Worm (Caenorhabditis elegans) whole organism, young adult: ENCODE measurements around the gene col-126.

Experiments used
- B0035.1 ChIP-seq: sonication (generic microtip); optimal IDR thresholded peaks from 2 replicates; lab custom pipeline; 2016; ENCODE audit warnings: missing genetic modification characterization, mild to moderate bottlenecking, missing compliant biosample characterization, missing genotype, missing genetic modification reagents
- B0261.1 ChIP-seq: sonication (generic microtip); optimal IDR thresholded peaks from 2 replicates; lab custom pipeline; 2016; ENCODE audit warnings: mild to moderate bottlenecking, missing genetic modification characterization, moderate library complexity, missing compliant biosample characterization
- D2030.7 ChIP-seq: fragments of 200-800 bp; sonication (Bioruptor generic); IDR thresholded peaks from 2 replicates; pipeline ENCODE4 v1.3.6; 2022; ENCODE audit warnings: missing genetic modification reagents, missing genetic modification characterization, missing compliant biosample characterization
- F23B12.7 ChIP-seq: sonication (generic microtip); optimal IDR thresholded peaks from 2 replicates; lab custom pipeline; 2017; ENCODE audit warnings: missing genetic modification characterization, mild to moderate bottlenecking, missing compliant biosample characterization, antibody characterized with exemption, moderate library complexity; ENCODE audit not compliant: insufficient read depth
- F33H1.4 ChIP-seq: fragments of 200-800 bp; sonication (Bioruptor generic); IDR thresholded peaks from 2 replicates; pipeline ENCODE4 v1.3.6; 2022; ENCODE audit warnings: missing genetic modification reagents, missing genetic modification characterization, missing compliant biosample characterization
- F37B4.10 ChIP-seq: fragments of 200-800 bp; sonication (Bioruptor generic); IDR thresholded peaks from 2 replicates; pipeline ENCODE4 v1.3.6; 2022; ENCODE audit warnings: missing genetic modification characterization, missing compliant biosample characterization
- K12H6.12 ChIP-seq: fragments of 200-800 bp; sonication (Bioruptor generic); optimal IDR thresholded peaks from 2 replicates; lab custom pipeline; 2018; ENCODE audit warnings: mild to moderate bottlenecking, missing genetic modification characterization, missing compliant biosample characterization
- Y53F4B.3 ChIP-seq: fragments of 200-800 bp; sonication (Bioruptor generic); IDR thresholded peaks from 2 replicates; pipeline ENCODE4 v1.3.6; 2022; ENCODE audit warnings: missing genetic modification reagents, missing genetic modification characterization, missing compliant biosample characterization
- Y56A3A.18 ChIP-seq: fragments of 200-800 bp; sonication (Bioruptor generic); IDR thresholded peaks from 2 replicates; pipeline ENCODE4 v1.3.6; 2022; ENCODE audit warnings: missing genetic modification reagents, missing genetic modification characterization, missing compliant biosample characterization
- akir-1 ChIP-seq: fragments of 200-800 bp; sonication (Bioruptor generic); optimal IDR thresholded peaks from 2 replicates; lab custom pipeline; 2018; ENCODE audit warnings: mild to moderate bottlenecking, missing genetic modification characterization, moderate library complexity, missing compliant biosample characterization
- ama-1 ChIP-seq, 3 experiments: fragments of 150-350 bp in 1 of 3; sonication (generic microtip) in 2 of 3; optimal IDR thresholded peaks; 2 replicates each; lab custom pipeline; 2014 to 2018; ENCODE audit warnings: missing biosample characterization in 2 of 3, missing genetic modification characterization in 2 of 3, missing genetic modification reagents in 2 of 3
- atf-7 ChIP-seq: sonication (generic microtip); optimal IDR thresholded peaks from 2 replicates; lab custom pipeline; 2017; ENCODE audit warnings: mild to moderate bottlenecking, missing genetic modification characterization, missing compliant biosample characterization
- athp-1 ChIP-seq: sonication (generic microtip); optimal IDR thresholded peaks from 2 replicates; lab custom pipeline; 2017; ENCODE audit warnings: mild to moderate bottlenecking, missing genetic modification characterization, missing compliant biosample characterization
- bed-1 ChIP-seq: fragments of 200-800 bp; sonication (Bioruptor generic); IDR thresholded peaks from 2 replicates; pipeline ENCODE4 v1.3.6; 2022; ENCODE audit warnings: missing genetic modification reagents, missing genetic modification characterization, missing compliant biosample characterization
- bed-2 ChIP-seq: fragments of 200-800 bp; sonication (Bioruptor generic); IDR thresholded peaks from 2 replicates; pipeline ENCODE4 v1.3.6; 2022; ENCODE audit warnings: missing genetic modification reagents, missing genetic modification characterization, missing compliant biosample characterization
- ceh-100 ChIP-seq: fragments of 200-800 bp; sonication (Bioruptor generic); IDR thresholded peaks from 2 replicates; pipeline ENCODE4 v1.3.6; 2022; ENCODE audit warnings: missing genetic modification reagents, missing genetic modification characterization, missing compliant biosample characterization
- ceh-40 ChIP-seq: fragments of 200-800 bp; sonication (Bioruptor generic); IDR thresholded peaks from 2 replicates; pipeline ENCODE4 v1.3.6; 2022; ENCODE audit warnings: missing genetic modification characterization, missing compliant biosample characterization
- dpff-1 ChIP-seq: sonication (generic microtip); optimal IDR thresholded peaks from 2 replicates; lab custom pipeline; 2017; ENCODE audit warnings: mild to moderate bottlenecking, missing genetic modification characterization, missing compliant biosample characterization
- dpl-1 ChIP-seq: fragments of 150-350 bp; optimal IDR thresholded peaks from 2 replicates; lab custom pipeline; 2014; ENCODE audit warnings: missing biosample characterization, missing genetic modification reagents, missing genetic modification characterization
- efl-1 ChIP-seq: fragments of 150-350 bp; optimal IDR thresholded peaks from 2 replicates; lab custom pipeline; 2014; ENCODE audit warnings: missing biosample characterization, missing genetic modification reagents, missing genetic modification characterization
- ets-4 ChIP-seq: fragments of 200-800 bp; sonication (Bioruptor generic); optimal IDR thresholded peaks from 2 replicates; lab custom pipeline; 2018; ENCODE audit warnings: mild to moderate bottlenecking, missing genetic modification characterization, missing compliant biosample characterization
- gei-17 ChIP-seq: fragments of 200-800 bp; sonication (Bioruptor generic); optimal IDR thresholded peaks from 2 replicates; lab custom pipeline; 2018; ENCODE audit warnings: mild to moderate bottlenecking, missing genetic modification characterization, missing compliant biosample characterization
- hmg-20 ChIP-seq: fragments of 200-800 bp; sonication (Bioruptor generic); IDR thresholded peaks from 2 replicates; pipeline ENCODE4 v1.3.6; 2022; ENCODE audit warnings: missing genetic modification reagents, missing genetic modification characterization, missing compliant biosample characterization
- lin-40 ChIP-seq: sonication (generic microtip); optimal IDR thresholded peaks from 2 replicates; lab custom pipeline; 2016; ENCODE audit warnings: missing genetic modification characterization, mild to moderate bottlenecking, missing compliant biosample characterization, missing genotype, missing genetic modification reagents
- lsl-1 ChIP-seq: fragments of 200-800 bp; sonication (Bioruptor generic); optimal IDR thresholded peaks from 2 replicates; lab custom pipeline; 2018; ENCODE audit warnings: mild to moderate bottlenecking, missing genetic modification characterization, moderate library complexity, missing compliant biosample characterization
- lsy-27 ChIP-seq: sonication (generic microtip); optimal IDR thresholded peaks from 2 replicates; lab custom pipeline; 2017; ENCODE audit warnings: missing genetic modification characterization, mild to moderate bottlenecking, missing compliant biosample characterization, antibody characterized with exemption, missing genotype, borderline replicate concordance; ENCODE audit not compliant: insufficient read depth
- madf-3 ChIP-seq: fragments of 200-800 bp; sonication (Bioruptor generic); IDR thresholded peaks from 2 replicates; pipeline ENCODE4 v1.3.6; 2022; ENCODE audit warnings: missing genetic modification reagents, missing genetic modification characterization, missing compliant biosample characterization
- mcd-1 ChIP-seq: fragments of 200-800 bp; sonication (Bioruptor generic); IDR thresholded peaks from 2 replicates; pipeline ENCODE4 v1.3.6; 2022; ENCODE audit warnings: missing genetic modification reagents, missing genetic modification characterization, missing compliant biosample characterization
- nfyb-1 ChIP-seq: fragments of 200-800 bp; sonication (Bioruptor generic); IDR thresholded peaks from 2 replicates; pipeline ENCODE4 v1.3.6; 2022; ENCODE audit warnings: missing genetic modification reagents, missing genetic modification characterization, missing compliant biosample characterization
- nhr-80 ChIP-seq: sonication (generic microtip); optimal IDR thresholded peaks from 2 replicates; lab custom pipeline; 2016; ENCODE audit warnings: missing genetic modification characterization, missing compliant biosample characterization
- rpc-1 ChIP-seq, 2 experiments: fragments of 150-350 bp in 1 of 2; sonication (generic microtip) in 1 of 2; optimal IDR thresholded peaks; 2 replicates each; lab custom pipeline; 2014 to 2018; ENCODE audit warnings: missing biosample characterization in 1 of 2, missing genetic modification characterization in 1 of 2, missing genetic modification reagents in 1 of 2, missing genotype in 1 of 2
- snpc-3.4 ChIP-seq: sonication (generic microtip); optimal IDR thresholded peaks from 2 replicates; lab custom pipeline; 2017; ENCODE audit warnings: missing genetic modification characterization, mild to moderate bottlenecking, missing compliant biosample characterization, antibody characterized with exemption, moderate library complexity, missing genotype, missing genetic modification reagents
- tbp1 ChIP-seq: fragments of 200-800 bp; sonication (Bioruptor generic); optimal IDR thresholded peaks from 2 replicates; lab custom pipeline; 2018; ENCODE audit warnings: mild to moderate bottlenecking, missing genetic modification characterization, missing compliant biosample characterization
- tlf-1 ChIP-seq: fragments of 200-800 bp; sonication (Bioruptor generic); optimal IDR thresholded peaks from 2 replicates; lab custom pipeline; 2018; ENCODE audit warnings: mild to moderate bottlenecking, missing genetic modification characterization, missing compliant biosample characterization

Gene col-126

ce11 chrIV:11229013-11229412 is 34.2 kb upstream of the col-126 start (continued):
- no peak for TF ChIP-seq lin-40 (tag; lab: Kevin White, UChicago)
- no peak for TF ChIP-seq tlf-1
- no peak for TF ChIP-seq B0035.1 (tag; lab: Kevin White, UChicago)
- TF ChIP-seq, all 124 proteins: peak for 0

ce11 chrIV:11230069-11230468 is 33.1 kb upstream of the col-126 start, which contains the start of gene best-7:
best-7 (minus strand) TSS chrIV:11230307.
- TF ChIP-seq dpff-1 (tag; lab: Kevin White, UChicago) (no peak), nhr-80 (tag; lab: Kevin White, UChicago) (peak; percentile 29)

- TF ChIP-seq B0261.1 (tag; lab: Kevin White, UChicago) (peak; percentile 13), madf-3 (GFP tag; lab: Robert Waterston, UW) (no peak), tbp1 (GFP tag; lab: Kevin White, UChicago) (peak; percentile 79), rpc-1 (optimal IDR thresholded peaks at IDR 0.05; lab: Kevin White, UChicago) (peak; percentile 11), rpc-1 (tag; optimal IDR thresholded peaks at IDR 0.05; lab: Kevin White, UChicago) (peak; percentile 69), D2030.7 (0 out of 2 replicates have a peak, but pooled peaks have one; percentile 9), B0035.1 (tag; lab: Kevin White, UChicago) (no peak), Y53F4B.3 (GFP tag; lab: Robert Waterston, UW) (no peak)
Observed at ce11 chrIV:11231376-11231775, 31.8 kb upstream of the col-126 start.

- TF ChIP-seq hmg-20 (GFP tag; lab: Robert Waterston, UW) (no peak), gei-17 (GFP tag; lab: Kevin White, UChicago) (no peak), F23B12.7 (tag; lab: Kevin White, UChicago) (no peak), lsy-27 (no peak), athp-1 (tag; lab: Kevin White, UChicago) (no peak), tlf-1 (no peak), snpc-3.4 (tag; lab: Kevin White, UChicago) (no peak), F33H1.4 (GFP tag; lab: Robert Waterston, UW) (no peak), ceh-40 (no peak), bed-1 (GFP tag; lab: Robert Waterston, UW) (no peak), K12H6.12 (tag; lab: Kevin White, UChicago) (no peak), F37B4.10 (GFP tag; lab: Robert Waterston, UW) (no peak), ets-4 (no peak), mcd-1 (GFP tag; lab: Robert Waterston, UW) (no peak), bed-2 (GFP tag; lab: Robert Waterston, UW) (no peak)
Observed at ce11 chrIV:11235755-11236154, 27.4 kb upstream of the col-126 start.

ce11 chrIV:11241368-11241767 is 21.8 kb upstream of the col-126 start, which contains the start of gene C05C12.6:
C05C12.6 (minus strand) TSS chrIV:11241468.
- TF ChIP-seq B0035.1 (tag; lab: Kevin White, UChicago) (no peak), D2030.7 (no peak), ceh-100 (no peak), F33H1.4 (GFP tag; lab: Robert Waterston, UW) (no peak), Y56A3A.18 (GFP tag; lab: Robert Waterston, UW) (no peak), akir-1 (GFP tag; lab: Kevin White, UChicago) (no peak), ama-1 (optimal IDR thresholded peaks at IDR 0.05; lab: Kevin White, UChicago) (no peak), ama-1 (GFP tag; optimal IDR thresholded peaks at IDR 0.05; lab: Kevin White, UChicago) (no peak), efl-1 (GFP tag; lab: Kevin White, UChicago) (no peak), atf-7 (tag; lab: Kevin White, UChicago) (no peak), lsl-1 (GFP tag; lab: Kevin White, UChicago) (no peak), nfyb-1 (GFP tag; lab: Robert Waterston, UW) (no peak), dpl-1 (GFP tag; lab: Kevin White, UChicago) (no peak)
